Fruit fly (Drosophila melanogaster) whole organism, adult: ENCODE data around the gene CG3909.

Experiments
- CG11617 ChIP-seq: fragments of 200-800 bp; sonication (Bioruptor generic); optimal IDR thresholded peaks from 2 replicates; lab custom pipeline; 2017; ENCODE audit warnings: mild to moderate bottlenecking, missing biosample characterization, missing genetic modification reagents, missing genetic modification characterization
- CG12768 ChIP-seq: fragments of 200-800 bp; sonication (Bioruptor generic); optimal IDR thresholded peaks from 2 replicates; lab custom pipeline; 2017; ENCODE audit warnings: missing biosample characterization, missing genetic modification characterization, mild to moderate bottlenecking, moderate library complexity, missing genetic modification reagents
- CG14711 ChIP-seq: fragments of 200-800 bp; sonication (Bioruptor generic); optimal IDR thresholded peaks from 2 replicates; lab custom pipeline; 2018; ENCODE audit warnings: missing biosample characterization, mild to moderate bottlenecking, missing genetic modification characterization, moderate library complexity
- Crg-1 ChIP-seq: fragments of 200-800 bp; sonication (Bioruptor generic); optimal IDR thresholded peaks from 2 replicates; lab custom pipeline; 2016; ENCODE audit warnings: missing biosample characterization, missing genetic modification characterization
- Hr96 ChIP-seq: fragments of 200-800 bp; sonication (Bioruptor generic); optimal IDR thresholded peaks from 2 replicates; lab custom pipeline; 2016; ENCODE audit warnings: missing biosample characterization, missing genetic modification characterization
- cic ChIP-seq: fragments of 200-800 bp; sonication (Bioruptor generic); optimal IDR thresholded peaks from 2 replicates; lab custom pipeline; 2017; ENCODE audit warnings: missing biosample characterization, mild to moderate bottlenecking, missing genetic modification characterization, moderate library complexity
- kay ChIP-seq: fragments of 200-800 bp; sonication (Bioruptor generic); peaks from one replicate; lab custom pipeline; 2016; ENCODE audit warnings: missing biosample characterization, missing genetic modification characterization, borderline replicate concordance

- TF ChIP-seq kay (GFP tag; lab: Kevin White, UChicago), result no peak
- peak; percentile 56 for TF ChIP-seq CG11617 (GFP tag; lab: Kevin White, UChicago)
- TF ChIP-seq cic (GFP tag; lab: Kevin White, UChicago), result no peak
- no peak for TF ChIP-seq Hr96
- TF ChIP-seq Crg-1 (GFP tag; lab: Kevin White, UChicago), result no peak
- TF ChIP-seq CG14711, result no peak
- TF ChIP-seq CG12768, result peak; percentile 9
Measured at dm6 chr3R:10048035-10048774, 5.1 kb downstream of the CG3909 start.
